Fruit fly (Drosophila melanogaster) whole organism, adult: Measurements from ENCODE around the gene CG6569.

Experiments used
- CG11617 ChIP-seq: fragments of 200-800 bp; sonication (Bioruptor generic); optimal IDR thresholded peaks from 2 replicates; lab custom pipeline; 2017; ENCODE audit warnings: mild to moderate bottlenecking, missing biosample characterization, missing genetic modification reagents, missing genetic modification characterization
- CG12768 ChIP-seq: fragments of 200-800 bp; sonication (Bioruptor generic); optimal IDR thresholded peaks from 2 replicates; lab custom pipeline; 2017; ENCODE audit warnings: missing biosample characterization, missing genetic modification characterization, mild to moderate bottlenecking, moderate library complexity, missing genetic modification reagents
- CG14711 ChIP-seq: fragments of 200-800 bp; sonication (Bioruptor generic); optimal IDR thresholded peaks from 2 replicates; lab custom pipeline; 2018; ENCODE audit warnings: missing biosample characterization, mild to moderate bottlenecking, missing genetic modification characterization, moderate library complexity
- CG1620 ChIP-seq: fragments of 200-800 bp; sonication (Bioruptor generic); optimal IDR thresholded peaks from 2 replicates; lab custom pipeline; 2016; ENCODE audit warnings: missing biosample characterization, missing genetic modification characterization
- CG33017 ChIP-seq: fragments of 200-800 bp; sonication (Bioruptor generic); optimal IDR thresholded peaks from 2 replicates; lab custom pipeline; 2018; ENCODE audit warnings: missing biosample characterization, mild to moderate bottlenecking, missing genetic modification characterization, moderate library complexity
- CG5204 ChIP-seq: fragments of 200-800 bp; sonication (Bioruptor generic); optimal IDR thresholded peaks from 2 replicates; lab custom pipeline; 2016; ENCODE audit warnings: missing biosample characterization, missing genetic modification characterization
- CG7045 ChIP-seq: fragments of 200-800 bp; sonication (Bioruptor generic); optimal IDR thresholded peaks from 2 replicates; lab custom pipeline; 2017; ENCODE audit warnings: missing biosample characterization, mild to moderate bottlenecking, missing genetic modification characterization
- CG7101 ChIP-seq: fragments of 200-800 bp; sonication (Bioruptor generic); optimal IDR thresholded peaks from 2 replicates; lab custom pipeline; 2018; ENCODE audit warnings: missing biosample characterization, mild to moderate bottlenecking, missing genetic modification characterization, moderate library complexity
- Clk ChIP-seq: fragments of 200-800 bp; sonication (Bioruptor generic); optimal IDR thresholded peaks from 2 replicates; lab custom pipeline; 2017; ENCODE audit warnings: missing biosample characterization, missing genetic modification characterization
- Crg-1 ChIP-seq: fragments of 200-800 bp; sonication (Bioruptor generic); optimal IDR thresholded peaks from 2 replicates; lab custom pipeline; 2016; ENCODE audit warnings: missing biosample characterization, missing genetic modification characterization
- Hr96 ChIP-seq: fragments of 200-800 bp; sonication (Bioruptor generic); optimal IDR thresholded peaks from 2 replicates; lab custom pipeline; 2016; ENCODE audit warnings: missing biosample characterization, missing genetic modification characterization
- Mnt ChIP-seq: fragments of 200-800 bp; sonication (Bioruptor generic); optimal IDR thresholded peaks from 2 replicates; lab custom pipeline; 2016; ENCODE audit warnings: missing biosample characterization, mild to moderate bottlenecking, missing genetic modification characterization
- bab1 ChIP-seq: fragments of 200-800 bp; sonication (Bioruptor generic); optimal IDR thresholded peaks from 3 replicates; lab custom pipeline; 2019; ENCODE audit warnings: missing biosample characterization, mild to moderate bottlenecking, missing genetic modification characterization, moderate library complexity
- cic ChIP-seq: fragments of 200-800 bp; sonication (Bioruptor generic); optimal IDR thresholded peaks from 2 replicates; lab custom pipeline; 2017; ENCODE audit warnings: missing biosample characterization, mild to moderate bottlenecking, missing genetic modification characterization, moderate library complexity
- cnc ChIP-seq, 2 experiments: fragments of >200 bp; optimal IDR thresholded peaks; 2 replicates each; lab custom pipeline; 2017
- kay ChIP-seq: fragments of 200-800 bp; sonication (Bioruptor generic); peaks from one replicate; lab custom pipeline; 2016; ENCODE audit warnings: missing biosample characterization, missing genetic modification characterization, borderline replicate concordance
- ovo ChIP-seq: fragments of 200-800 bp; sonication (Bioruptor generic); optimal IDR thresholded peaks from 2 replicates; lab custom pipeline; 2016; ENCODE audit warnings: missing biosample characterization, missing genetic modification characterization
- pad ChIP-seq: fragments of 200-800 bp; sonication (Bioruptor generic); optimal IDR thresholded peaks from 3 replicates; lab custom pipeline; 2017; ENCODE audit warnings: missing biosample characterization, missing genetic modification characterization, mild to moderate bottlenecking, moderate library complexity, missing genetic modification reagents
- tj ChIP-seq: fragments of 200-800 bp; sonication (Bioruptor generic); optimal IDR thresholded peaks from 3 replicates; lab custom pipeline; 2017; ENCODE audit warnings: missing biosample characterization, mild to moderate bottlenecking, missing genetic modification characterization, moderate library complexity
- toe ChIP-seq: fragments of 200-800 bp; sonication (Bioruptor generic); optimal IDR thresholded peaks from 2 replicates; lab custom pipeline; 2016; ENCODE audit warnings: missing biosample characterization, missing genetic modification characterization

The CG6569 gene

DNA sequence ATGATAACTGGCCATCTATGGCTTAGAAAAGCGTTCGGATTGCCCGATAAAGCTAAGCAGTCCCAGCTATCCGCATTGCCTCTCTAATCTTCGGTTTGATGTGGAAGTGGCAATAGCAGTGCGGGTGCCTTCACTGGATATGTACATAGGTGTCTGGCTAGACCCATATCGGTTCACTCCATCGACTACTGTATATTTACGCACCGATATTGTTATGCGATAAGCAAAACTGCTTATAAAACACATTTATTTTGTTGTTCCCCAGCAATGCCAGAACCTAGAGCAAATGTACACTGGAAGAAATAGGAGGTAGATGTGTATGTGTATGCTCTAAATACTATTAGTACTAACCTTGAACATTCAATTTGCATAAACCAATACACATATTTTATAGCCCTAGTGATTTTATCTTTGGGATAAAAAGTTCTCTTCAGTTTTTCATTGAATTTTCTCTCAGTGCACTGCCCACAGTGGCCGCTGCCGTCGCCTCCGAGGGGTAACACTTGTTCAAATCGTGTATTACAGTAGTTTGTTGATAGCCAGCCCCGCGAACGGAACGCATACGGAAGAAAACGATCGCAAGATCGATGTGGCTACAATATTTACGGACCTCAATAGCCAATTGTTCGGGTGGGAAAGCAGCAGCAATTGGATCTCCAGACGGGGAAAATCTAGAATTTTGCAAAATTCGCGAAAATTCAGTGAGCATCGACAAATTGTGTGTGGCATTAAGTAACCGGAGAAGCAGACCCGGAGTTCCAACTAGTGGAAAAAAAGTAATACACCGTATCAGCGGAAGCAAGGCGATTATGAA is 2.6 kb upstream of the CG6569 start, which contains the start of gene CG31431:
Gene CG31431 (plus strand): TSS at position 524 of the 814 bp plus-strand sequence.
- TF ChIP-seq CG33017 (tag; lab: Kevin White, UChicago) = peak; percentile 93
- TF ChIP-seq tj (GFP tag; lab: Kevin White, UChicago) = peak; percentile 90
- no peak for TF ChIP-seq cnc (optimal IDR thresholded peaks at IDR 0.05; lab: Kevin White, UChicago)
- peak; percentile 96 for TF ChIP-seq CG7101 (tag; lab: Kevin White, UChicago)
- peak; percentile 95 for TF ChIP-seq CG5204
- TF ChIP-seq CG14711 (tag; lab: Kevin White, UChicago) = peak; percentile 90
- peak; percentile 97 for TF ChIP-seq kay (GFP tag; lab: Kevin White, UChicago)
- peak; percentile 95 for TF ChIP-seq Hr96 (GFP tag; lab: Kevin White, UChicago)
- TF ChIP-seq Crg-1 (GFP tag; lab: Kevin White, UChicago) = peak; percentile 88
- TF ChIP-seq CG1620 = peak; percentile 86
- peak; percentile 97 for TF ChIP-seq CG7045 (GFP tag; lab: Kevin White, UChicago)
- TF ChIP-seq Clk (GFP tag; lab: Kevin White, UChicago) = peak; percentile 94
- TF ChIP-seq toe = peak; percentile 91
- peak; percentile 96 for TF ChIP-seq CG11617 (GFP tag; lab: Kevin White, UChicago)
- peak; percentile 87 for TF ChIP-seq ovo (GFP tag; lab: Kevin White, UChicago)
- TF ChIP-seq pad (GFP tag; lab: Kevin White, UChicago) = peak; percentile 93
- TF ChIP-seq cic (GFP tag; lab: Kevin White, UChicago) = peak; percentile 90
- TF ChIP-seq CG12768 (GFP tag; lab: Kevin White, UChicago) = peak; percentile 95
- peak; percentile 88 for TF ChIP-seq Mnt
- TF ChIP-seq bab1 (GFP tag; lab: Kevin White, UChicago) = peak; percentile 98

dm6 chr3R:21869464-21870100 is 1.9 kb upstream of the CG6569 start, which contains the start of gene CG31174:
TSS of gene CG31174 (minus strand) at chr3R:21869514.
- TF ChIP-seq kay (GFP tag; lab: Kevin White, UChicago) = peak; percentile 53
- TF ChIP-seq pad (GFP tag; lab: Kevin White, UChicago) = no peak
- TF ChIP-seq CG33017 (tag; lab: Kevin White, UChicago) = no peak
- TF ChIP-seq CG12768 (GFP tag; lab: Kevin White, UChicago) = no peak
- TF ChIP-seq tj (GFP tag; lab: Kevin White, UChicago) = no peak
- TF ChIP-seq bab1 (GFP tag; lab: Kevin White, UChicago) = no peak
- TF ChIP-seq Hr96 (GFP tag; lab: Kevin White, UChicago) = no peak
- no peak for TF ChIP-seq Mnt

dm6 chr3R:21864992-21865391 is 2.7 kb downstream of the CG6569 start, which contains the start of gene lsn:
TSS of gene lsn (plus strand) at chr3R:21865168.
- peak; percentile 42 for TF ChIP-seq ovo (GFP tag; lab: Kevin White, UChicago)
- no peak for TF ChIP-seq cic (GFP tag; lab: Kevin White, UChicago)
- TF ChIP-seq kay (GFP tag; lab: Kevin White, UChicago) = peak; percentile 12
- peak; percentile 15 for TF ChIP-seq bab1 (GFP tag; lab: Kevin White, UChicago)

DNA sequence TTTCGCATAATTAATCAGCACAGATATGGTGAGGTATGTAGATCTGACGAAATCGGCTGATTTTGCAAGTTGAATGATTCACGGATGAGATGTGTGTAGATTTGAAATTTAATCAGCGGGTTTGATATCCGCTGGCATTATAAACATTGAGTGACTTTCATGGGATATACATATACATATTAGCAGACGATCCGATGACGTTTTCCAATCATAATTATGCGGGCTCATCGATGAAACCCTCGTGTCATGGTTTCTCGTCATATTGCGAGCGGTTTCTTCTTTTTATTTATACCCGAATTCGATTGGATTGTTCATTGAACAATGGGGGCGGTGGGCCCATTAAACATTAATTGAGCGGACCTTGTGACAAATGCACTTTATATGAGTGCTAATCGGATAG is 3.2 kb downstream of the CG6569 start:
- TF ChIP-seq kay (GFP tag; lab: Kevin White, UChicago) (peak; percentile 7), tj (GFP tag; lab: Kevin White, UChicago) (no peak)

DNA sequence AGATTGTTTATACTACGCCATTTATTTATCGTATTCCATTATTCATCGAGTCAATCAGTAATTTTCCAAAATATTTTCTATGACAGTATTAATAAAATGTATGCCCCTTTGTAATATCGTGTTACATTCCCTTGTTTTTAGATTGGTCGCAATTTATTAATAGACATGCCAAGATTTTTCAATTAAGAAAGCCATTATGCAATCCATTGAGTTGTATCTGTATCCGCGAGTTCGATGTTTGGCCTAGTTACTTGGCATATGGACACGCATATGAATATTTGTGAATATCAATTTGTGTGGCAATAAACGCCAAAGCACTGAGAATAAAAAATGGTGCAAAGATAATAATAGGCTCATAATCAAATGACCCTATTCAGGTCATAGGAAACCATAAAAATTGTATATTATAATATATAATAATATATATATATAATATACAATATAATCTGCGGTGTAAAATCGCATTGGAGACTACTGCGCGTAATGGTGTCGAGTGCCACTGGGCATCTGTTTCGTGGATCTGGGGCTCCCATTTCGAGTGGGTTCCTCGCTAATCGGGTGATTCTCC is 3.8 kb downstream of the CG6569 start:
- no peak for TF ChIP-seq toe
- TF ChIP-seq ovo (GFP tag; lab: Kevin White, UChicago) = no peak
- TF ChIP-seq CG5204 = no peak
- no peak for TF ChIP-seq CG12768 (GFP tag; lab: Kevin White, UChicago)

dm6 chr3R:21862868-21863267 is 4.9 kb downstream of the CG6569 start:
- TF ChIP-seq Hr96 (GFP tag; lab: Kevin White, UChicago) = no peak
- TF ChIP-seq CG33017 (tag; lab: Kevin White, UChicago) = no peak
- TF ChIP-seq cic (GFP tag; lab: Kevin White, UChicago) = no peak
- TF ChIP-seq pad (GFP tag; lab: Kevin White, UChicago) = no peak
- TF ChIP-seq CG11617 (GFP tag; lab: Kevin White, UChicago) = no peak
- TF ChIP-seq CG5204 = no peak
- no peak for TF ChIP-seq CG12768 (GFP tag; lab: Kevin White, UChicago)
- no peak for TF ChIP-seq cnc (optimal IDR thresholded peaks at IDR 0.05; lab: Kevin White, UChicago)
- TF ChIP-seq ovo (GFP tag; lab: Kevin White, UChicago) = no peak
- no peak for TF ChIP-seq CG14711 (tag; lab: Kevin White, UChicago)
- no peak for TF ChIP-seq toe
- TF ChIP-seq Clk (GFP tag; lab: Kevin White, UChicago) = no peak
